Worm (Caenorhabditis elegans): ENCODE data around the gene Y59H11AM.4.
A peak's percentile ranks its signal among the peaks of the same experiment; 100 is the strongest.

DNA sequence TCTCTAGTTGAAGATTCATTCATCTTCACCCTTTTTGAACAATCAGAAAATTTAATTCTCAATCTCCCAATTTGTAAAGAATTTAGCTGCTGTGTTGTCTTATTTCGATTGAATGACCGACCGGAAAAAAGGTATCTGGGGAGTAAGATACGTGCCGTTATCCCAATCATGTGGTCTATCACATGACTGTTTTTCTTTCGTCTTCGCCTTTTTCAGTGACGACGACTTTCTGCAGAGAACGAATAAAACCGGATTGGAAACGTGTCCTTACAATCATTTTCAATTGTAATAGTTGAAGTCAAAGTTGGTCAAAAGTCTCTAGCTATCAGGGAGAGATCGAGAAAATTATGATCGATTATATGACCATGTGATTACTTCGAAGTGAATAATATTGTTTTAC, 41.1 kb downstream of the Y59H11AM.4 start:
- TF ChIP-seq daf-8 (GFP tag; IDR thresholded peaks at IDR 0.05) (no peak), pqm-1 (tag; optimal IDR thresholded peaks at IDR 0.05) (no peak), lin-15B (tag; optimal IDR thresholded peaks at IDR 0.05) (no peak), snpc-4 (tag; optimal IDR thresholded peaks at IDR 0.05) (no peak), dve-1 (tag; optimal IDR thresholded peaks at IDR 0.05; ENCODE audit: insufficient read depth) (no peak), lir-3 (tag; optimal IDR thresholded peaks at IDR 0.05) (no peak), unc-62 (GFP tag; optimal IDR thresholded peaks at IDR 0.05 in 1 of 2) (no peak), unc-62 (tag; optimal IDR thresholded peaks at IDR 0.05) (no peak), hlh-30 (tag; optimal IDR thresholded peaks at IDR 0.05; ENCODE audit: insufficient read depth) (peak; percentile 82), F49E8.2 (tag; optimal IDR thresholded peaks at IDR 0.05; ENCODE audit: borderline replicate concordance) (no peak), zag-1 (tag; optimal IDR thresholded peaks at IDR 0.05) (no peak), jun-1 (tag; optimal IDR thresholded peaks at IDR 0.05) (no peak), egl-27 (tag; optimal IDR thresholded peaks at IDR 0.05) (no peak), lin-38 (GFP tag; IDR thresholded peaks at IDR 0.05) (no peak)
